Fruit fly (Drosophila melanogaster) whole organism, embryonic: ENCODE data around the gene Rcd-1r.

Experiments
- Ada2b ChIP-seq: fragments of 200-800 bp; sonication (Bioruptor generic); IDR thresholded peaks from 2 replicates; pipeline ENCODE4 v1.3.6; 2022; ENCODE audit warnings: missing biosample characterization, missing genetic modification characterization
- Atf6 ChIP-seq: fragments of 200-800 bp; sonication (Bioruptor generic); IDR thresholded peaks from 2 replicates; pipeline ENCODE4 v1.3.6; 2022; ENCODE audit warnings: missing biosample characterization, missing genetic modification characterization
- CG10979 ChIP-seq: fragments of 200-800 bp; sonication (Bioruptor generic); optimal IDR thresholded peaks from 2 replicates; lab custom pipeline; 2018; ENCODE audit warnings: missing biosample characterization, mild to moderate bottlenecking, missing genetic modification characterization, moderate library complexity
- CG12071 ChIP-seq: fragments of 200-800 bp; sonication (Bioruptor generic); optimal IDR thresholded peaks from 3 replicates; lab custom pipeline; 2018; ENCODE audit warnings: missing biosample characterization, mild to moderate bottlenecking, missing genetic modification characterization
- CG1233 ChIP-seq: fragments of 200-800 bp; sonication (Bioruptor generic); optimal IDR thresholded peaks from 4 replicates; lab custom pipeline; 2018; ENCODE audit warnings: missing biosample characterization, mild to moderate bottlenecking, missing genetic modification characterization
- CG12769 ChIP-seq: fragments of 200-800 bp; sonication (Bioruptor generic); optimal IDR thresholded peaks from 2 replicates; lab custom pipeline; 2019; ENCODE audit warnings: missing biosample characterization, mild to moderate bottlenecking, missing genetic modification characterization, moderate library complexity
- CG15601 ChIP-seq: fragments of 200-800 bp; sonication (Bioruptor generic); optimal IDR thresholded peaks from 3 replicates; lab custom pipeline; 2019; ENCODE audit warnings: missing biosample characterization, mild to moderate bottlenecking, missing genetic modification characterization, moderate library complexity
- CG17612 ChIP-seq: fragments of 200-800 bp; sonication (Bioruptor generic); IDR thresholded peaks from 2 replicates; pipeline ENCODE4 v1.3.6; 2022; ENCODE audit warnings: missing biosample characterization, missing genetic modification characterization
- CG18011 ChIP-seq: fragments of 200-800 bp; sonication (Bioruptor generic); optimal IDR thresholded peaks from 2 replicates; lab custom pipeline; 2017; ENCODE audit warnings: missing biosample characterization, missing genetic modification characterization, mild to moderate bottlenecking, moderate library complexity, missing genotype
- CG2678 ChIP-seq: fragments of 200-800 bp; sonication (Bioruptor generic); optimal IDR thresholded peaks from 3 replicates; lab custom pipeline; 2019; ENCODE audit warnings: missing biosample characterization, mild to moderate bottlenecking, missing genetic modification characterization, moderate library complexity
- CG2875 ChIP-seq: fragments of 200-800 bp; sonication (Bioruptor generic); optimal IDR thresholded peaks from 2 replicates; lab custom pipeline; 2017; ENCODE audit warnings: missing biosample characterization, mild to moderate bottlenecking, missing genetic modification characterization, missing genetic modification reagents
- CG31441 ChIP-seq: fragments of 200-800 bp; sonication (Bioruptor generic); IDR thresholded peaks from 2 replicates; pipeline ENCODE4 v1.3.6; 2022; ENCODE audit warnings: missing biosample characterization, missing genetic modification characterization
- CG33213 ChIP-seq: fragments of 200-800 bp; sonication (Bioruptor generic); optimal IDR thresholded peaks from 3 replicates; lab custom pipeline; 2016; ENCODE audit warnings: missing biosample characterization, missing genetic modification characterization
- CG3838 ChIP-seq: fragments of 200-800 bp; sonication (Bioruptor generic); optimal IDR thresholded peaks from 3 replicates; lab custom pipeline; 2016; ENCODE audit warnings: missing biosample characterization, missing genetic modification characterization
- CG42726 ChIP-seq: fragments of 200-800 bp; sonication (Bioruptor generic); IDR thresholded peaks from 2 replicates; pipeline ENCODE4 v1.3.6; 2022; ENCODE audit warnings: missing biosample characterization, missing genetic modification characterization; ENCODE audit not compliant: partially characterized antibody
- CG4360 ChIP-seq: fragments of 200-800 bp; sonication (Bioruptor generic); IDR thresholded peaks from 2 replicates; pipeline ENCODE4 v1.3.6; 2022; ENCODE audit warnings: missing biosample characterization, missing genetic modification characterization
- CG4424 ChIP-seq: fragments of 200-800 bp; sonication (Bioruptor generic); optimal IDR thresholded peaks from 3 replicates; lab custom pipeline; 2016; ENCODE audit warnings: missing biosample characterization, missing genetic modification characterization
- CG4617 ChIP-seq: fragments of 200-800 bp; sonication (Bioruptor generic); optimal IDR thresholded peaks from 3 replicates; lab custom pipeline; 2016; ENCODE audit warnings: missing biosample characterization, missing genetic modification characterization, borderline replicate concordance
- CG4854 ChIP-seq: fragments of 200-800 bp; sonication (Bioruptor generic); optimal IDR thresholded peaks from 2 replicates; lab custom pipeline; 2016; ENCODE audit warnings: missing biosample characterization, missing genetic modification characterization, inconsistent platforms
- CG8359 ChIP-seq: fragments of 200-800 bp; sonication (Bioruptor generic); optimal IDR thresholded peaks from 2 replicates; lab custom pipeline; 2017; ENCODE audit warnings: missing biosample characterization, mild to moderate bottlenecking, missing genetic modification characterization, borderline replicate concordance
- CG9727 ChIP-seq: fragments of 200-800 bp; sonication (Bioruptor generic); optimal IDR thresholded peaks from 3 replicates; lab custom pipeline; 2017; ENCODE audit warnings: missing biosample characterization, mild to moderate bottlenecking, missing genetic modification characterization
- D19A ChIP-seq: fragments of 200-800 bp; optimal IDR thresholded peaks from 3 replicates; lab custom pipeline; 2019; ENCODE audit warnings: missing biosample characterization, mild to moderate bottlenecking, missing genetic modification characterization, moderate library complexity
- Dfd ChIP-seq, 2 experiments: fragments of >200 bp; optimal IDR thresholded peaks; 2 replicates each; lab custom pipeline; 2017; ENCODE audit warnings: missing biosample characterization in 2 of 2, missing genetic modification characterization in 2 of 2
- Dref ChIP-seq: fragments of 200-800 bp; sonication (Bioruptor generic); IDR thresholded peaks from 2 replicates; pipeline ENCODE4 v1.3.6; 2022; ENCODE audit warnings: missing biosample characterization, missing genetic modification characterization
- HLH3B ChIP-seq: fragments of 200-800 bp; sonication (Bioruptor generic); IDR thresholded peaks from 2 replicates; pipeline ENCODE4 v1.3.6; 2022; ENCODE audit warnings: missing biosample characterization, missing genetic modification characterization
- Hmr ChIP-seq: fragments of 200-800 bp; sonication (Bioruptor generic); optimal IDR thresholded peaks from 3 replicates; lab custom pipeline; 2017; ENCODE audit warnings: mild to moderate bottlenecking, missing biosample characterization, missing genetic modification reagents, missing genetic modification characterization
- Med ChIP-seq: fragments of 200-800 bp; sonication (Bioruptor generic); peaks from one replicate; lab custom pipeline; 2016; ENCODE audit warnings: missing biosample characterization, missing genetic modification characterization, mild to moderate bottlenecking, inconsistent platforms, moderate library complexity
- NC2β ChIP-seq: fragments of 200-800 bp; sonication (Bioruptor generic); optimal IDR thresholded peaks from 2 replicates; lab custom pipeline; 2016; ENCODE audit warnings: missing biosample characterization, missing genetic modification characterization
- Spps ChIP-seq: fragments of 200-800 bp; sonication (Bioruptor generic); optimal IDR thresholded peaks from 2 replicates; lab custom pipeline; 2018; ENCODE audit warnings: missing biosample characterization, mild to moderate bottlenecking, missing genetic modification characterization
- Ssrp ChIP-seq: fragments of 200-800 bp; sonication (Bioruptor generic); optimal IDR thresholded peaks from 2 replicates; lab custom pipeline; 2018; ENCODE audit warnings: missing biosample characterization, mild to moderate bottlenecking, missing genetic modification characterization, moderate library complexity
- Xrp1 ChIP-seq: fragments of 200-800 bp; sonication (Bioruptor generic); IDR thresholded peaks from 2 replicates; pipeline ENCODE4 v1.3.6; 2022; ENCODE audit warnings: missing biosample characterization, missing genetic modification characterization
- al ChIP-seq: fragments of 200-800 bp; sonication (Bioruptor generic); IDR thresholded peaks from 2 replicates; pipeline ENCODE4 v1.3.6; 2022; ENCODE audit warnings: missing biosample characterization, missing genetic modification characterization
- aop ChIP-seq: fragments of 200-800 bp; sonication (Bioruptor generic); IDR thresholded peaks from 2 replicates; pipeline ENCODE4 v1.3.6; 2022; ENCODE audit warnings: missing biosample characterization, missing genetic modification characterization
- ara ChIP-seq: fragments of 200-800 bp; sonication (Bioruptor generic); IDR thresholded peaks from 2 replicates; pipeline ENCODE4 v1.3.6; 2022; ENCODE audit warnings: missing biosample characterization, missing genetic modification characterization
- croc ChIP-seq: fragments of 200-800 bp; sonication (Bioruptor generic); conservative IDR thresholded peaks from 3 replicates; pipeline ENCODE4 v1.3.6; 2022; ENCODE audit warnings: missing biosample characterization, missing genetic modification characterization
- dan ChIP-seq: fragments of 200-800 bp; sonication (Bioruptor generic); IDR thresholded peaks from 2 replicates; pipeline ENCODE4 v1.3.6; 2022; ENCODE audit warnings: missing biosample characterization, missing genetic modification characterization
- dmrt11E ChIP-seq: fragments of 200-800 bp; sonication (Bioruptor generic); optimal IDR thresholded peaks from 3 replicates; lab custom pipeline; 2018; ENCODE audit warnings: missing biosample characterization, mild to moderate bottlenecking, missing genetic modification characterization, moderate library complexity
- dmrt99B ChIP-seq: fragments of 200-800 bp; sonication (Bioruptor generic); optimal IDR thresholded peaks from 2 replicates; lab custom pipeline; 2018; ENCODE audit warnings: missing biosample characterization, mild to moderate bottlenecking, missing genetic modification characterization, moderate library complexity
- klu ChIP-seq: fragments of 200-800 bp; sonication (Bioruptor generic); IDR thresholded peaks from 2 replicates; pipeline ENCODE4 v1.3.6; 2022; ENCODE audit warnings: missing biosample characterization, missing genetic modification characterization
- lola ChIP-seq, 3 experiments: fragments of >200 bp in 2 of 3; fragments of 200-800 bp in 1 of 3; sonication (Bioruptor generic) in 1 of 3; optimal IDR thresholded peaks; 2 replicates each; lab custom pipeline; 2017 to 2019; ENCODE audit warnings: missing biosample characterization in 3 of 3, missing genetic modification characterization in 3 of 3, mild to moderate bottlenecking in 1 of 3, moderate library complexity in 1 of 3
- sima ChIP-seq: fragments of 200-800 bp; sonication (Bioruptor generic); optimal IDR thresholded peaks from 2 replicates; lab custom pipeline; 2016; ENCODE audit warnings: missing biosample characterization, missing genetic modification characterization
- sug ChIP-seq: fragments of 200-800 bp; optimal IDR thresholded peaks from 2 replicates; lab custom pipeline; 2019; ENCODE audit warnings: missing biosample characterization, mild to moderate bottlenecking, missing genetic modification characterization, moderate library complexity
- tgo ChIP-seq: fragments of 200-800 bp; sonication (Bioruptor generic); IDR thresholded peaks from 3 replicates; pipeline ENCODE4 v1.3.6; 2022; ENCODE audit warnings: missing biosample characterization, missing genetic modification characterization
- toy ChIP-seq: fragments of 200-800 bp; sonication (Bioruptor generic); IDR thresholded peaks from 2 replicates; pipeline ENCODE4 v1.3.6; 2022; ENCODE audit warnings: missing biosample characterization, missing genetic modification characterization
- trem ChIP-seq: fragments of 200-800 bp; optimal IDR thresholded peaks from 3 replicates; lab custom pipeline; 2019; ENCODE audit warnings: missing biosample characterization, mild to moderate bottlenecking, missing genetic modification characterization, moderate library complexity
- unpg ChIP-seq: fragments of 200-800 bp; sonication (Bioruptor generic); optimal IDR thresholded peaks from 3 replicates; lab custom pipeline; 2018; ENCODE audit warnings: missing biosample characterization, mild to moderate bottlenecking, missing genetic modification characterization, moderate library complexity
- wek ChIP-seq: fragments of 200-800 bp; sonication (Bioruptor generic); optimal IDR thresholded peaks from 3 replicates; lab custom pipeline; 2018; ENCODE audit warnings: missing biosample characterization, mild to moderate bottlenecking, missing genetic modification characterization, moderate library complexity
- wor ChIP-seq: fragments of 200-800 bp; sonication (Bioruptor generic); IDR thresholded peaks from 2 replicates; pipeline ENCODE4 v1.3.6; 2022; ENCODE audit warnings: missing biosample characterization, missing genetic modification characterization
- zen2 ChIP-seq: fragments of 200-800 bp; sonication (Bioruptor generic); IDR thresholded peaks from 3 replicates; pipeline ENCODE4 v1.3.6; 2022; ENCODE audit warnings: missing biosample characterization, missing genetic modification characterization; ENCODE audit not compliant: partially characterized antibody

Gene Rcd-1r

DNA sequence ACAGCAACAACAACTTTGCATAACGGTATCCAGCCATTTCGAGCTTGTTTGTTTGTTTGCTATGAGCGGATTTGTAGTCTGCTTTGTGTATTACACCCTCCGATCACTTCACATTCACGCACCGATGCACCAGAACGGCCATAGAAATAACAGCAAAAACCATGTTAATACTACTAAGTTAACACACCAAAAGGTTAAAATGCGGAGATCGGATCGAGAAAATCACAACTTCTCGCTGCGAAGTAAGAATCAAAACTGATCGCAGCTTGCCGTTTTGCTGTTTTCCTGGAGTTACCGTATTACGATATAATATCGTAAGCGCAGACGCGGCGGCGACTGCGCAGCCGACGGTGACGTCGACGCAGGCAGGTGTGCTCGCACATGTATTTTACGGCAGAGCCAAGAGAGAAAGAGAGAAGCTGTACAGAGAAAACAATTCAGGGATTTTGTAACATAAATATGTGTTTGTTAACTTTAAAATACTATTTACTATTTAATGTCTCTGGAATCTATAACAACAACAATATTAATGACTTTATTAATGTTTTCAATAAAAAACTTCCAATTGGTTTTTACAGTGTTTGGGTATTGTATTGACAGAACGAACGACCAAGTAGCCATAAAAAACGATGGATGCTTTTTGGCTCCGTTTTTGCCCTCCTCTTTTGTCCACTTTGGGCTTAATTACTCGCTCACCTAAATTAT is 29.1 kb downstream of the Rcd-1r start, which contains the start of gene CG13101 (continued):
- peak; percentile 83 for TF ChIP-seq NC2β (GFP tag; lab: Kevin White, UChicago)
- TF ChIP-seq CG2678 (tag; lab: Kevin White, UChicago) = peak; percentile 96
- peak; percentile 90 for TF ChIP-seq CG12769 (tag; lab: Kevin White, UChicago)
- peak; percentile 89 for TF ChIP-seq CG2875 (GFP tag; lab: Kevin White, UChicago)
- TF ChIP-seq trem (tag; lab: Kevin White, UChicago) = peak; percentile 88
- TF ChIP-seq unpg (GFP tag; lab: Kevin White, UChicago) = peak; percentile 97
- TF ChIP-seq wor = peak; percentile 85
- TF ChIP-seq Dref = no peak
- peak; percentile 93 for TF ChIP-seq klu (GFP tag; lab: Robert Waterston, UW)
- peak; percentile 87 for TF ChIP-seq CG1233
- TF ChIP-seq CG4854 (GFP tag; lab: Kevin White, UChicago) = peak; percentile 79
- TF ChIP-seq lola (GFP tag; optimal IDR thresholded peaks at IDR 0.05; lab: Kevin White, UChicago) = peak in 1 of 3 experiments; percentile 93
- 0 out of 2 replicates have a peak, but pooled peaks have one; percentile 36 for TF ChIP-seq dan (GFP tag; lab: Robert Waterston, UW)
- TF ChIP-seq Hmr (GFP tag; lab: Kevin White, UChicago) = peak; percentile 93
- peak; percentile 93 for TF ChIP-seq ara (GFP tag; lab: Robert Waterston, UW)
- TF ChIP-seq CG17612 (GFP tag; lab: Robert Waterston, UW) = peak; percentile 87
- TF ChIP-seq tgo = peak; percentile 96
- peak; percentile 93 for TF ChIP-seq CG4424
- TF ChIP-seq HLH3B (GFP tag; lab: Robert Waterston, UW) = peak; percentile 95
- TF ChIP-seq Xrp1 (GFP tag; lab: Robert Waterston, UW) = peak; percentile 97
- TF ChIP-seq CG15601 (tag; lab: Kevin White, UChicago) = peak; percentile 89
- peak; percentile 96 for TF ChIP-seq Atf6 (GFP tag; lab: Robert Waterston, UW)
- peak; percentile 91 for TF ChIP-seq Spps (tag; lab: Kevin White, UChicago)
- peak; percentile 79 for TF ChIP-seq CG8359 (GFP tag; lab: Kevin White, UChicago)
- TF ChIP-seq CG33213 (GFP tag; lab: Kevin White, UChicago) = peak; percentile 56
- TF ChIP-seq D19A (tag; lab: Kevin White, UChicago) = peak; percentile 80
- peak; percentile 97 for TF ChIP-seq CG31441
- peak; percentile 61 for TF ChIP-seq CG4617 (GFP tag; lab: Kevin White, UChicago)
- no peak for TF ChIP-seq CG42726 (GFP tag; lab: Robert Waterston, UW)
- no peak for TF ChIP-seq aop (GFP tag; lab: Robert Waterston, UW)
- TF ChIP-seq CG4360 (GFP tag; lab: Robert Waterston, UW) = peak; percentile 62
- TF ChIP-seq Ada2b (GFP tag; lab: Robert Waterston, UW) = peak; percentile 94
- TF ChIP-seq CG18011 = peak; percentile 63
- peak; percentile 83 for TF ChIP-seq toy
- peak; percentile 96 for TF ChIP-seq Med
- peak; percentile 72 for TF ChIP-seq CG12071 (GFP tag; lab: Kevin White, UChicago)
- TF ChIP-seq CG9727 (GFP tag; lab: Kevin White, UChicago) = peak; percentile 95
- TF ChIP-seq dmrt99B = peak; percentile 92
- peak; percentile 65 for TF ChIP-seq CG3838 (GFP tag; lab: Kevin White, UChicago)
- TF ChIP-seq dmrt11E (tag; lab: Kevin White, UChicago) = peak; percentile 91
- TF ChIP-seq sug (tag; lab: Kevin White, UChicago) = peak; percentile 72
- peak; percentile 87 for TF ChIP-seq Ssrp (tag; lab: Kevin White, UChicago)
- no peak for TF ChIP-seq zen2 (GFP tag; lab: Robert Waterston, UW)
- peak; percentile 83 for TF ChIP-seq croc (GFP tag; lab: Robert Waterston, UW)
- TF ChIP-seq al (GFP tag; lab: Robert Waterston, UW) = peak; percentile 89
- peak; percentile 94 for TF ChIP-seq CG10979 (tag; lab: Kevin White, UChicago)
- no peak for TF ChIP-seq Dfd (GFP tag; optimal IDR thresholded peaks at IDR 0.05; lab: Kevin White, UChicago)
- TF ChIP-seq wek (GFP tag; lab: Kevin White, UChicago) = no peak
- no peak for TF ChIP-seq sima (GFP tag; lab: Kevin White, UChicago)
